Fruit fly (Drosophila melanogaster): Measurements from ENCODE around the gene CG32795.

CG32795 gene

DNA sequence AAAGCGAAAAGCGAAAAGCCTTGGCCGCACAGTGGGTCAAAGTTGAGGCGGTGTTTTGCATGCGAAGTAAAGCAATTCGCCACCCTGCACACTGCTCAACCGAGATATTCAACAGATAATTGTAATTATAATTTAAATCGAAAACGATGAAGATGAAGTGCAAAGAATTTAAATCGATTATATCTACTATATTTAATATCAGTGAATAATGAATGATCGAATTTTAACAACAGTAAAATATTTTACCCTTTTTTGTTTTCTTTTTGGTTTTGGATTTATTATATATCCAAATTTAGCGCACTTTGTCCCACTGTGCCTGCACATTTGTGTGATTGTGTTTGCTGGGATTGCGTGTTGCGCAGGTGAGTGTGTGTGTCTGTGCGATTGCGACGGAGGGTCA lies 3.1 kb downstream of the CG32795 start (continued):
- no peak; the same call in none of the 2 replicates for TF ChIP-seq wdn (GFP tag; IDR thresholded peaks at IDR 0.05)
- peak; percentile 55 for TF ChIP-seq Jarid2 (GFP tag; optimal IDR thresholded peaks at IDR 0.05)
- no peak for TF ChIP-seq unc-4 (GFP tag; IDR thresholded peaks at IDR 0.05; ENCODE audit: partially characterized antibody)
- no peak for TF ChIP-seq bbx (GFP tag; IDR thresholded peaks at IDR 0.05; ENCODE audit: partially characterized antibody)
- peak; percentile 75 for TF ChIP-seq ttk (GFP tag; IDR thresholded peaks at IDR 0.05)
- peak; percentile 75 for TF ChIP-seq danr (GFP tag; IDR thresholded peaks at IDR 0.05)
- peak; percentile 56 for TF ChIP-seq psq (GFP tag; optimal IDR thresholded peaks at IDR 0.05)
- TF ChIP-seq CG2129 (GFP tag; IDR thresholded peaks at IDR 0.05; ENCODE audit: partially characterized antibody) = no peak
- no peak for TF ChIP-seq fd102C (GFP tag; optimal IDR thresholded peaks at IDR 0.05)
- TF ChIP-seq Pdp1 (GFP tag; optimal IDR thresholded peaks at IDR 0.05) = peak; percentile 12 to 88
- peak; percentile 61 for TF ChIP-seq CG8281 (tag; optimal IDR thresholded peaks at IDR 0.05)
- TF ChIP-seq fru (optimal IDR thresholded peaks at IDR 0.05) = no peak
- peak; percentile 80 for TF ChIP-seq CG12104 (GFP tag; optimal IDR thresholded peaks at IDR 0.05)
- peak; percentile 80 for TF ChIP-seq D19A (tag; optimal IDR thresholded peaks at IDR 0.05)
- peak; percentile 21 for TF ChIP-seq CG10565 (GFP tag; optimal IDR thresholded peaks at IDR 0.05)
- no peak for TF ChIP-seq Lpt (GFP tag; optimal IDR thresholded peaks at IDR 0.05)
- TF ChIP-seq CTCF (GFP tag; optimal IDR thresholded peaks at IDR 0.05) = peak; percentile 33
- TF ChIP-seq Side (GFP tag; optimal IDR thresholded peaks at IDR 0.05) = peak; percentile 66
- TF ChIP-seq row (GFP tag; IDR thresholded peaks at IDR 0.05) = peak; percentile 90
- peak; percentile 69 for TF ChIP-seq CG2889 (GFP tag; IDR thresholded peaks at IDR 0.05)
- no peak for TF ChIP-seq CG13287 (GFP tag; IDR thresholded peaks at IDR 0.05; ENCODE audit: partially characterized antibody)
- TF ChIP-seq Ravus (GFP tag; IDR thresholded peaks at IDR 0.05) = peak; percentile 32; the same call in 1 of the 2 replicates
- no peak for TF ChIP-seq CG42726 (GFP tag; IDR thresholded peaks at IDR 0.05; ENCODE audit: partially characterized antibody)
- TF ChIP-seq NfI (GFP tag; optimal IDR thresholded peaks at IDR 0.05) = peak; percentile 83
- peak; percentile 75 for TF ChIP-seq az2 (GFP tag; optimal IDR thresholded peaks at IDR 0.05)
- peak; percentile 83 for TF ChIP-seq CG4820 (GFP tag; optimal IDR thresholded peaks at IDR 0.05)
- TF ChIP-seq Oaz (GFP tag; IDR thresholded peaks at IDR 0.05) = peak; percentile 85
- peak; percentile 89 for TF ChIP-seq org-1 (GFP tag; optimal IDR thresholded peaks at IDR 0.05)
- peak; percentile 86 for TF ChIP-seq HHEX (GFP tag; optimal IDR thresholded peaks at IDR 0.05)
- peak; percentile 68 for TF ChIP-seq chn (GFP tag; optimal IDR thresholded peaks at IDR 0.05)
- no peak for TF ChIP-seq stwl (tag; optimal IDR thresholded peaks at IDR 0.05)
- no peak for TF ChIP-seq CG7745 (tag; optimal IDR thresholded peaks at IDR 0.05)
- peak; percentile 80 for TF ChIP-seq CG6765 (GFP tag; optimal IDR thresholded peaks at IDR 0.05)
- TF ChIP-seq CG3065 (GFP tag; optimal IDR thresholded peaks at IDR 0.05) = no peak
- peak; percentile 81 for TF ChIP-seq ems (GFP tag; optimal IDR thresholded peaks at IDR 0.05)
- TF ChIP-seq CG3163 (GFP tag; optimal IDR thresholded peaks at IDR 0.05) = no peak
- TF ChIP-seq CG12299 (tag; optimal IDR thresholded peaks at IDR 0.05) = peak; percentile 58
- peak; percentile 90 for TF ChIP-seq CG10209 (GFP tag; optimal IDR thresholded peaks at IDR 0.05)
- peak; percentile 88 for TF ChIP-seq Ptx1 (GFP tag; IDR thresholded peaks at IDR 0.05)
- no peak for TF ChIP-seq gfzf (GFP tag; optimal IDR thresholded peaks at IDR 0.05)
- peak; percentile 65 for TF ChIP-seq H15 (GFP tag; IDR thresholded peaks at IDR 0.05)
- peak; percentile 86 for TF ChIP-seq bcd (GFP tag; optimal IDR thresholded peaks at IDR 0.05)
- TF ChIP-seq CG11456 (GFP tag; IDR thresholded peaks at IDR 0.05) = peak; percentile 70; the same call in 1 of the 3 replicates
- peak; percentile 79 for TF ChIP-seq CG32532 (GFP tag; IDR thresholded peaks at IDR 0.05)
- peak; percentile 68 for TF ChIP-seq CG9932 (GFP tag; IDR thresholded peaks at IDR 0.05)
- TF ChIP-seq Med (GFP tag) = peak; percentile 95
- peak; percentile 95 for TF ChIP-seq Dad (GFP tag; optimal IDR thresholded peaks at IDR 0.05)
- peak; percentile 46 for TF ChIP-seq CG9609 (GFP tag; optimal IDR thresholded peaks at IDR 0.05)
- no peak for TF ChIP-seq Elba2 (GFP tag; optimal IDR thresholded peaks at IDR 0.05)
- TF ChIP-seq Antp (GFP tag; optimal IDR thresholded peaks at IDR 0.05) = peak; percentile 74
- TF ChIP-seq MBD-R2 (GFP tag; IDR thresholded peaks at IDR 0.05) = peak; percentile 38; the same call in 1 of the 2 replicates
- peak; percentile 53 for TF ChIP-seq CG7786 (GFP tag; optimal IDR thresholded peaks at IDR 0.05)

Measured in whole organism, embryonic.